Fruit fly (Drosophila melanogaster): Measurements from ENCODE around the gene Ube4A.

Gene Ube4A

DNA sequence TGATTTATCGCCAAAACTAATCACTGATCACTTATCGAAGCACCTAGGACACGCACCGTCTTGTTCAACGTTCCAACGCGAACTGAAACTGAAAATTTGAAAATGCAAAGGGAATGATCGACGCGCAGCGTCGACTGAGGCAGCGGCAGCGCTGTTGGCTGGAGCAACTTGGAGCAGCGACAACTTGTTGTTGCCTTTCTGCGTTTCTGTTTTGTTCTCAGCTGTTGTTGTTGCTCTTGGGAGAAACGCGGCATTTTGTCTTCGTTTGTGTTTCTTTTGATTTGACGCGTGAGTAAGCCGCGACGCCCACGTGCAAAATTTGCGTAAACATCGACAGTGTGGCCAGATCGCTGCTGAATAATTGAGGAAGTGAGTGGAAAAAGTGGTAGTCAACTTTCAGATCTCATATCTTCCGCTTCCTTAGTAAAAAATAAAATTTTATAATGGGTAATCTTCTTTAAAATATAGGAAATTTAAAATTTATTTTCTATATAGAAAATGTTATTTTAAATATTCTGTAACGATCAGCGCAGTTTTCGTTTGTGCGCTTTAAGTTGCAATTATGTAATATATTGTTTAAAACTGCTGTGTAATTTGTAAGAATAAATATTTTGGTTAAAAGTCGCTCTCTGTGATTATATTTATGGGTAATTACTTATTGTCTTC is 50.8 kb downstream of the Ube4A start, which contains the start of gene Tsp (continued):
- no peak for TF ChIP-seq bowl (GFP tag; IDR thresholded peaks at IDR 0.05)
- peak; percentile 22; the same call in 1 of the 3 replicates for TF ChIP-seq row (GFP tag; IDR thresholded peaks at IDR 0.05)
- peak; percentile 58 for TF ChIP-seq sd (tag; optimal IDR thresholded peaks at IDR 0.05)
- no peak for TF ChIP-seq schlank (tag; optimal IDR thresholded peaks at IDR 0.05)
- no peak for TF ChIP-seq ttk (GFP tag; IDR thresholded peaks at IDR 0.05)
- TF ChIP-seq Atf-2 (GFP tag; optimal IDR thresholded peaks at IDR 0.05): no peak
- TF ChIP-seq CG30431 (GFP tag; optimal IDR thresholded peaks at IDR 0.05): no peak
- no peak for TF ChIP-seq pum (GFP tag; optimal IDR thresholded peaks at IDR 0.05)
- TF ChIP-seq CG17568 (GFP tag; optimal IDR thresholded peaks at IDR 0.05): no peak
- TF ChIP-seq Dad (GFP tag; optimal IDR thresholded peaks at IDR 0.05): no peak
- no peak for TF ChIP-seq CG6654 (GFP tag; optimal IDR thresholded peaks at IDR 0.05)
- TF ChIP-seq cad (GFP tag; optimal IDR thresholded peaks at IDR 0.05): no peak
- no peak for TF ChIP-seq disco-r (GFP tag; optimal IDR thresholded peaks at IDR 0.05)
- no peak for TF ChIP-seq slou (GFP tag; optimal IDR thresholded peaks at IDR 0.05)
- TF ChIP-seq CG34422 (GFP tag; IDR thresholded peaks at IDR 0.05): peak; percentile 48; the same call in 1 of the 3 replicates
- no peak for TF ChIP-seq Mrtf (GFP tag; IDR thresholded peaks at IDR 0.05)
- no peak for TF ChIP-seq CkIIα-i1 (GFP tag; IDR thresholded peaks at IDR 0.05)
- TF ChIP-seq CG15479 (GFP tag; optimal IDR thresholded peaks at IDR 0.05): peak; percentile 5
- no peak for TF ChIP-seq Scr (GFP tag; IDR thresholded peaks at IDR 0.05; ENCODE audit: partially characterized antibody)
- TF ChIP-seq pfk (GFP tag; optimal IDR thresholded peaks at IDR 0.05): no peak
- no peak for TF ChIP-seq CG7963 (GFP tag; IDR thresholded peaks at IDR 0.05; ENCODE audit: partially characterized antibody)
- TF ChIP-seq CG4424 (GFP tag; optimal IDR thresholded peaks at IDR 0.05): no peak
- TF ChIP-seq pho (GFP tag; optimal IDR thresholded peaks at IDR 0.05): no peak
- no peak for TF ChIP-seq zen (tag; optimal IDR thresholded peaks at IDR 0.05)
- TF ChIP-seq Dip3 (GFP tag; optimal IDR thresholded peaks at IDR 0.05): no peak
- TF ChIP-seq Atf3 (GFP tag; optimal IDR thresholded peaks at IDR 0.05): no peak
- no peak for TF ChIP-seq CG10979 (tag; optimal IDR thresholded peaks at IDR 0.05)
- TF ChIP-seq lov (optimal IDR thresholded peaks at IDR 0.05): no peak
- no peak for TF ChIP-seq lov (GFP tag; IDR thresholded peaks at IDR 0.05)
- no peak for TF ChIP-seq Hmr (GFP tag; optimal IDR thresholded peaks at IDR 0.05)
- no peak for TF ChIP-seq Dref (GFP tag; IDR thresholded peaks at IDR 0.05)
- no peak for TF ChIP-seq sim (GFP tag; IDR thresholded peaks at IDR 0.05)
- no peak for TF ChIP-seq CG4617 (GFP tag; optimal IDR thresholded peaks at IDR 0.05; ENCODE audit: borderline replicate concordance)
- no peak for TF ChIP-seq CG13624 (GFP tag; optimal IDR thresholded peaks at IDR 0.05)
- TF ChIP-seq tio (GFP tag; optimal IDR thresholded peaks at IDR 0.05): no peak
- peak; percentile 62; the same call in 1 of the 2 replicates for TF ChIP-seq CG13287 (GFP tag; IDR thresholded peaks at IDR 0.05; ENCODE audit: partially characterized antibody)
- TF ChIP-seq abd-A (tag; optimal IDR thresholded peaks at IDR 0.05): peak; percentile 64
- TF ChIP-seq aop (GFP tag; IDR thresholded peaks at IDR 0.05): no peak
- TF ChIP-seq CG18262 (tag; optimal IDR thresholded peaks at IDR 0.05): peak; percentile 3
- no peak for TF ChIP-seq HHEX (GFP tag; optimal IDR thresholded peaks at IDR 0.05)
- no peak for TF ChIP-seq Mes4 (GFP tag; optimal IDR thresholded peaks at IDR 0.05)
- peak; percentile 35; the same call in 1 of the 2 replicates for TF ChIP-seq chm (GFP tag; IDR thresholded peaks at IDR 0.05)
- no peak for TF ChIP-seq pzg (GFP tag; optimal IDR thresholded peaks at IDR 0.05)
- peak; percentile 46 for TF ChIP-seq nom (GFP tag; optimal IDR thresholded peaks at IDR 0.05)
- no peak for TF ChIP-seq CG4707 (GFP tag; optimal IDR thresholded peaks at IDR 0.05)
- TF ChIP-seq Adf1 (GFP tag; IDR thresholded peaks at IDR 0.05): peak; percentile 95
- no peak for TF ChIP-seq pb (GFP tag; optimal IDR thresholded peaks at IDR 0.05)
- TF ChIP-seq ATbp (GFP tag; optimal IDR thresholded peaks at IDR 0.05): no peak
- TF ChIP-seq esg (GFP tag; conservative IDR thresholded peaks at IDR 0.05): no peak
- no peak for TF ChIP-seq CG4854 (GFP tag; optimal IDR thresholded peaks at IDR 0.05)
- TF ChIP-seq oc (tag; optimal IDR thresholded peaks at IDR 0.05): peak; percentile 16
